Fruit fly (Drosophila melanogaster): ENCODE results near the gene nompB.

Gene nompB

DNA sequence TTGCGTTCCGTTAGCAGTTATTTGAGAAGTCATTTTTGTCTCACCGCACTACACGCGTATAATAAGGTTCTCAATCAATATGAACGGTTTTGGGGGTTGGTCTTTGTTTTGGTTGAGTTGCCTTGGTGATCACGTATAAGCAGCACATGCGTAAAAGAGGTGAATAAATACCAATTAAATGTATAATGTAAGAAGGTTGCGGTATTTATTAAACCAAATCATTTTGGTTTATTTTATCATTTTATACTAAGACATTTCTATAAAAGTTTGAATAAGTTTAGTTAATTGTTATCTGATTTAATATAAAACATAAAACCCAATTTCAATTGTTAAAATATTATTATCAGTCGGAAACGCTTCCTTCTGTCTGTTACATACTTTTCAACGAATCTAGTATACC lies at the start of gene nompB:
TSS of gene nompB (minus strand) at position 101 of the 400 bp plus-strand sequence.
- no peak for TF ChIP-seq Vsx2 (GFP tag; optimal IDR thresholded peaks at IDR 0.05; ENCODE audit: partially characterized antibody)
- no peak for TF ChIP-seq OdsH (GFP tag; optimal IDR thresholded peaks at IDR 0.05)
- no peak for TF ChIP-seq Hnf4 (GFP tag; optimal IDR thresholded peaks at IDR 0.05)
- TF ChIP-seq dsf (GFP tag; optimal IDR thresholded peaks at IDR 0.05; ENCODE audit: borderline replicate concordance): no peak
- TF ChIP-seq CG9705 (GFP tag; optimal IDR thresholded peaks at IDR 0.05): no peak
- no peak for TF ChIP-seq foxo (GFP tag; optimal IDR thresholded peaks at IDR 0.05)
- TF ChIP-seq sv (GFP tag; optimal IDR thresholded peaks at IDR 0.05): no peak
- no peak for TF ChIP-seq woc (GFP tag; optimal IDR thresholded peaks at IDR 0.05)
- no peak for TF ChIP-seq tai (GFP tag; optimal IDR thresholded peaks at IDR 0.05)
- no peak for TF ChIP-seq usp (GFP tag; optimal IDR thresholded peaks at IDR 0.05)
- no peak for TF ChIP-seq dmrt93B (GFP tag; optimal IDR thresholded peaks at IDR 0.05)
- no peak for TF ChIP-seq Jra (GFP tag; optimal IDR thresholded peaks at IDR 0.05)
- TF ChIP-seq Sp1 (GFP tag; optimal IDR thresholded peaks at IDR 0.05): no peak
- no peak for TF ChIP-seq Mio (GFP tag; optimal IDR thresholded peaks at IDR 0.05)
- no peak for TF ChIP-seq N (GFP tag; optimal IDR thresholded peaks at IDR 0.05)
- no peak for TF ChIP-seq Dif (GFP tag; optimal IDR thresholded peaks at IDR 0.05; ENCODE audit: partially characterized antibody)
- TF ChIP-seq CG32264 (GFP tag; optimal IDR thresholded peaks at IDR 0.05): no peak
- TF ChIP-seq fru (GFP tag; optimal IDR thresholded peaks at IDR 0.05): no peak

DNA sequence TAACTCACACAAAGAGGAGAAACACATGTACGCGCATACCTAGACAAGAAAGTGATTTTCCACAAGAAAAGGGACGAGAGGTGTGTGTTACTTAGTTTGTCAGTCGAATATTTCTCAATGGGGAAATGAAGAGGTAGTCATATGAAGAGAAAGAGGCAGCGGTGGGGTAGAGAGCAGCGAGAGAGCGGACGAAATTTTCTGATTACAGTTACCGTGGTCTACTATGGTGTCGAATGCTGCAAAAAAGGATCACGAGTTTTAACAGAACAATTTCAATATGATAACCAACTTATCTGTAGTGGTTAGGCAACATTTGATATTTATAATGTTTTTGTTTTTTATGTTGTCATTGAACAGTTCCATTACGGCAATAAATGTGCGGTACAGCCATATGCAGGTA lies 43.7 kb upstream of the nompB start:
- no peak for TF ChIP-seq Hr78 (GFP tag; optimal IDR thresholded peaks at IDR 0.05)
- no peak for TF ChIP-seq br (GFP tag; optimal IDR thresholded peaks at IDR 0.05)
- no peak for TF ChIP-seq Sp1 (GFP tag; optimal IDR thresholded peaks at IDR 0.05)
- no peak for TF ChIP-seq ey (GFP tag; optimal IDR thresholded peaks at IDR 0.05)
- TF ChIP-seq rgr (GFP tag; optimal IDR thresholded peaks at IDR 0.05): no peak
- no peak for TF ChIP-seq Hnf4 (GFP tag; optimal IDR thresholded peaks at IDR 0.05)
- no peak for TF ChIP-seq HLH106 (tag; optimal IDR thresholded peaks at IDR 0.05)
- no peak for TF ChIP-seq sage (GFP tag; optimal IDR thresholded peaks at IDR 0.05)
- TF ChIP-seq lola (GFP tag; optimal IDR thresholded peaks at IDR 0.05): no peak
- no peak for TF ChIP-seq woc (GFP tag; optimal IDR thresholded peaks at IDR 0.05)
- TF ChIP-seq tai (GFP tag; optimal IDR thresholded peaks at IDR 0.05): no peak

DNA sequence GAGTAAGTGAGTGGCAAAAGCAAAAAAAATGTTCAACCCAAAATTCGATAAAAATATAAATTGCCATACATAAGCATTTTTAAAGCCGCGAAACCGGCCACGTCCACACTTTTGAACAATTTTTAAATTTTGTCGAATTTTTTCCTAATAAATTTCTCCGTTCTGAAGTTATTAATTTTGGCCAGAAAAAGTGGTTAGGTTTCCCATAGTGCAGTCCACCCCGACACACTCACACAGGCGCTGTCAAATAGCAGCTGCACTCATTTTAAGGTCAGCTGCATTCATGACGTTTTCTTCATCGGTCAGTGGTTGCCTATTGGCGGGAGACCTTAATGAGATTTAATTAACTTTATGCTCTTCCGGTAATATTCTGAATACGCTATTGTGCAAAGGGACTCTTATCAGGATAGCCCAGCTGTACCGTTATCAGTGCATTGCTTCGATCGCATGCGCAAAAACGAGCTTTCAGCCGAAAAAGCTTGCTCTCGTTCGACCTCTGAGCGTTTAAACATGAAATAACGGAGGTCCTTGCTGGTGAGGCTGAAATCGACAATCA lies 42.9 kb upstream of the nompB start, which contains the start of gene Ac3:
TSS of gene Ac3 (plus strand) at position 556 of the 556 bp plus-strand sequence.
- TF ChIP-seq Dfd (GFP tag; optimal IDR thresholded peaks at IDR 0.05) (no peak), CrebA (GFP tag; optimal IDR thresholded peaks at IDR 0.05; ENCODE audit: borderline replicate concordance) (no peak), jim (GFP tag; optimal IDR thresholded peaks at IDR 0.05) (no peak), brk (GFP tag; optimal IDR thresholded peaks at IDR 0.05) (no peak), Sp1 (GFP tag; optimal IDR thresholded peaks at IDR 0.05) (no peak), Mio (GFP tag; optimal IDR thresholded peaks at IDR 0.05) (no peak), HLH106 (tag; optimal IDR thresholded peaks at IDR 0.05) (no peak), rgr (GFP tag; optimal IDR thresholded peaks at IDR 0.05) (no peak), Hr83 (GFP tag; optimal IDR thresholded peaks at IDR 0.05; ENCODE audit: poor library complexity, severe bottlenecking) (no peak), Myc (optimal IDR thresholded peaks at IDR 0.05) (no peak), Jra (GFP tag; optimal IDR thresholded peaks at IDR 0.05) (no peak)

DNA sequence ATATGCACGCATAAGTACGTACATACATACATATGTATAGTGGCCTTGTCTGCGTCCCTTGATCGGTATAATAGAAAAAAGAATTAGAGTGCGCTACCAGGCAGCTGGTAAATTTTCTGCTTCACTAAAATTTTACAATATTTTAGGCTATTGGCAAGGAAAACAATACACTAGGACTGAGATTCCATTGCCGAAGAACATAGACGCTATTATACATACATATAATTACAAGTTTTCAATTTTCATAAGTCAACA lies 41.3 kb upstream of the nompB start:
- TF ChIP-seq Jra (GFP tag; optimal IDR thresholded peaks at IDR 0.05) (no peak), Dfd (GFP tag; optimal IDR thresholded peaks at IDR 0.05) (no peak), foxo (GFP tag; optimal IDR thresholded peaks at IDR 0.05) (no peak), CrebA (GFP tag; optimal IDR thresholded peaks at IDR 0.05; ENCODE audit: borderline replicate concordance) (no peak), pan (optimal IDR thresholded peaks at IDR 0.05) (no peak), sv (GFP tag; optimal IDR thresholded peaks at IDR 0.05) (no peak), br (GFP tag; optimal IDR thresholded peaks at IDR 0.05) (no peak), woc (GFP tag; optimal IDR thresholded peaks at IDR 0.05) (no peak), Rel (GFP tag; optimal IDR thresholded peaks at IDR 0.05) (no peak), Rel (tag; optimal IDR thresholded peaks at IDR 0.05) (no peak), h (GFP tag; optimal IDR thresholded peaks at IDR 0.05) (no peak), rgr (GFP tag; optimal IDR thresholded peaks at IDR 0.05) (no peak), Abd-B (GFP tag; optimal IDR thresholded peaks at IDR 0.05) (no peak), usp (GFP tag; optimal IDR thresholded peaks at IDR 0.05) (no peak)

All from whole organism, wandering third instar larva.